Fruit fly (Drosophila melanogaster): Measurements from ENCODE around the gene p38c.

p38c gene

DNA sequence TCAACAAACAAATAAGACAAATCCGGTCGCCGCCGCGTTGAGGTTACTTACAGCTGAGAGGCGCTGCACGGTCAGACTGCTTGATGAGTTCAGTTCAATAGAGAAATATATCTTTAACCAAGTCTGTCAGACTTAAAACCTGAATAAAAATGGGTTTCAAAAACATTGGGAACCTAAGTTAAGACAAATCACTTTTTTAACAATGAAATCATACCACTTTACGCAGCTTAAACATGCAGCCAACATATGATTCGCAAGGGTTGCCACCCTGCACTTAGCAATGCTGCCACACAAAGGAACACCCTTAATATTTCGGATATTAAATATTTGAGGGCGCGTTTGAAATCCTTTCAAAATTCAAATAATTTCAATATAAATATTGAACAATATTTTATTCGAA lies 38.6 kb upstream of the p38c start, which contains the start of gene CG5515 (continued):
- TF ChIP-seq dmrt99B (tag; optimal IDR thresholded peaks at IDR 0.05) = no peak
- TF ChIP-seq CG15269 (tag; optimal IDR thresholded peaks at IDR 0.05) = peak; percentile 76
- TF ChIP-seq corto (GFP tag; optimal IDR thresholded peaks at IDR 0.05) = peak; percentile 47
- TF ChIP-seq Atf-2 (GFP tag; optimal IDR thresholded peaks at IDR 0.05) = peak; percentile 70
- TF ChIP-seq CG1602 (GFP tag; optimal IDR thresholded peaks at IDR 0.05) = peak; percentile 69
- TF ChIP-seq lmd (GFP tag; IDR thresholded peaks at IDR 0.05) = peak; percentile 87
- peak; percentile 52 for TF ChIP-seq jing (GFP tag; optimal IDR thresholded peaks at IDR 0.05)
- TF ChIP-seq Ets65A (GFP tag) = peak; percentile 97
- peak; percentile 80 for TF ChIP-seq NfI (GFP tag; optimal IDR thresholded peaks at IDR 0.05)
- peak; percentile 80 for TF ChIP-seq Dp (GFP tag; optimal IDR thresholded peaks at IDR 0.05)
- peak; percentile 84 for TF ChIP-seq CG14710 (tag; optimal IDR thresholded peaks at IDR 0.05)
- peak; percentile 50 for TF ChIP-seq sd (tag; optimal IDR thresholded peaks at IDR 0.05)
- TF ChIP-seq Xbp1 (GFP tag; optimal IDR thresholded peaks at IDR 0.05) = peak; percentile 90
- TF ChIP-seq CG1647 (GFP tag; optimal IDR thresholded peaks at IDR 0.05) = peak; percentile 68
- 0 out of 2 replicates have a peak, but pooled peaks have one; percentile 31 for TF ChIP-seq Dref (GFP tag; IDR thresholded peaks at IDR 0.05)
- peak; percentile 54 for TF ChIP-seq repo (GFP tag; optimal IDR thresholded peaks at IDR 0.05)
- TF ChIP-seq gem (tag; optimal IDR thresholded peaks at IDR 0.05) = peak; percentile 92
- no peak for TF ChIP-seq CG15011 (GFP tag; optimal IDR thresholded peaks at IDR 0.05)
- TF ChIP-seq peb (GFP tag; IDR thresholded peaks at IDR 0.05) = peak; percentile 49
- peak; percentile 71 for TF ChIP-seq CG9727 (GFP tag; optimal IDR thresholded peaks at IDR 0.05)
- TF ChIP-seq CG5180 (GFP tag; optimal IDR thresholded peaks at IDR 0.05) = no peak
- peak; percentile 79 for TF ChIP-seq CG6689 (GFP tag; IDR thresholded peaks at IDR 0.05)
- peak; percentile 83 for TF ChIP-seq HLH4C (GFP tag; IDR thresholded peaks at IDR 0.05; ENCODE audit: partially characterized antibody)
- peak; percentile 77 for TF ChIP-seq Bgb (GFP tag; IDR thresholded peaks at IDR 0.05; ENCODE audit: partially characterized antibody)
- peak; percentile 9 for TF ChIP-seq CG7987 (GFP tag; optimal IDR thresholded peaks at IDR 0.05)
- peak; percentile 66 for TF ChIP-seq CG18476 (GFP tag; optimal IDR thresholded peaks at IDR 0.05)
- TF ChIP-seq CG2202 (tag; optimal IDR thresholded peaks at IDR 0.05) = no peak
- TF ChIP-seq CG2199 (GFP tag; IDR thresholded peaks at IDR 0.05) = no peak
- TF ChIP-seq hbn (GFP tag; IDR thresholded peaks at IDR 0.05; ENCODE audit: partially characterized antibody) = peak; percentile 55; the same call in 1 of the 2 replicates
- peak; percentile 56 for TF ChIP-seq CG12104 (GFP tag; optimal IDR thresholded peaks at IDR 0.05)
- TF ChIP-seq CG13296 (GFP tag; optimal IDR thresholded peaks at IDR 0.05) = peak; percentile 25
- peak; percentile 58; the same call in 1 of the 3 replicates for TF ChIP-seq Doc3 (GFP tag; IDR thresholded peaks at IDR 0.05; ENCODE audit: partially characterized antibody)
- TF ChIP-seq HLH54F (GFP tag; optimal IDR thresholded peaks at IDR 0.05) = peak; percentile 88
- peak; percentile 75 for TF ChIP-seq Dll (GFP tag; IDR thresholded peaks at IDR 0.05; ENCODE audit: partially characterized antibody)
- peak; percentile 70 for TF ChIP-seq NFAT (GFP tag; IDR thresholded peaks at IDR 0.05)
- peak; percentile 97 for TF ChIP-seq CG1792 (GFP tag; optimal IDR thresholded peaks at IDR 0.05)
- no peak for TF ChIP-seq CG4360 (GFP tag; IDR thresholded peaks at IDR 0.05)
- TF ChIP-seq Atf6 (GFP tag; IDR thresholded peaks at IDR 0.05) = peak; percentile 86
- TF ChIP-seq p53 (GFP tag; optimal IDR thresholded peaks at IDR 0.05) = peak; percentile 16
- TF ChIP-seq CG33557 (GFP tag; optimal IDR thresholded peaks at IDR 0.05) = peak; percentile 36
- TF ChIP-seq CG6854 (GFP tag; optimal IDR thresholded peaks at IDR 0.05) = no peak
- TF ChIP-seq CG13624 (GFP tag; optimal IDR thresholded peaks at IDR 0.05) = peak; percentile 82
- peak; percentile 86 for TF ChIP-seq CG34422 (GFP tag; IDR thresholded peaks at IDR 0.05)
- peak; percentile 88 for TF ChIP-seq nerfin-2 (GFP tag; IDR thresholded peaks at IDR 0.05; ENCODE audit: partially characterized antibody)
- peak; percentile 50; the same call in 1 of the 2 replicates for TF ChIP-seq Lim3 (GFP tag; IDR thresholded peaks at IDR 0.05)
- TF ChIP-seq cad (GFP tag; optimal IDR thresholded peaks at IDR 0.05) = no peak
- peak; percentile 43 for TF ChIP-seq Fer2 (tag; optimal IDR thresholded peaks at IDR 0.05)
- TF ChIP-seq Fer3 (tag; optimal IDR thresholded peaks at IDR 0.05) = peak; percentile 48
- peak; percentile 80 to 81 for TF ChIP-seq Hr51 (GFP tag; optimal IDR thresholded peaks at IDR 0.05)
- no peak for TF ChIP-seq kah (GFP tag; optimal IDR thresholded peaks at IDR 0.05)

All from whole organism, embryonic.